Worm (Caenorhabditis elegans) whole organism, L3 larva: ENCODE data around the gene ZK1055.6.
A peak's percentile ranks its signal among the peaks of the same experiment; 100 is the strongest.

Experiments
- ama-1 ChIP-seq: fragments of 150-350 bp; optimal IDR thresholded peaks from 2 replicates; lab custom pipeline; 2018
- elt-2 ChIP-seq: sonication (generic microtip); optimal IDR thresholded peaks from 2 replicates; lab custom pipeline; 2016; ENCODE audit warnings: missing genetic modification reagents, mild to moderate bottlenecking, missing genetic modification characterization, missing compliant biosample characterization
- nhr-23 ChIP-seq: fragments of 150-350 bp; optimal IDR thresholded peaks from 2 replicates; lab custom pipeline; 2014; ENCODE audit warnings: missing biosample characterization, missing genetic modification reagents, missing genetic modification characterization
- snpc-4 ChIP-seq: fragments of 150-350 bp; optimal IDR thresholded peaks from 2 replicates; lab custom pipeline; 2014; ENCODE audit warnings: missing biosample characterization, missing genetic modification characterization
- tbx-2 ChIP-seq: sonication (generic microtip); optimal IDR thresholded peaks from 2 replicates; lab custom pipeline; 2016; ENCODE audit warnings: mild to moderate bottlenecking, missing genetic modification characterization, missing compliant biosample characterization
- unc-39 ChIP-seq: sonication (generic microtip); optimal IDR thresholded peaks from 4 replicates; lab custom pipeline; 2017; ENCODE audit warnings: missing biosample characterization, missing genetic modification characterization
- unc-62 ChIP-seq: fragments of 150-350 bp; sonication (generic microtip); optimal IDR thresholded peaks from 4 replicates; lab custom pipeline; 2014; ENCODE audit warnings: missing biosample characterization, missing genetic modification reagents, missing genetic modification characterization
- ztf-11 ChIP-seq: fragments of 150-350 bp; optimal IDR thresholded peaks from 2 replicates; lab custom pipeline; 2014; ENCODE audit warnings: missing biosample characterization, missing genetic modification characterization

DNA sequence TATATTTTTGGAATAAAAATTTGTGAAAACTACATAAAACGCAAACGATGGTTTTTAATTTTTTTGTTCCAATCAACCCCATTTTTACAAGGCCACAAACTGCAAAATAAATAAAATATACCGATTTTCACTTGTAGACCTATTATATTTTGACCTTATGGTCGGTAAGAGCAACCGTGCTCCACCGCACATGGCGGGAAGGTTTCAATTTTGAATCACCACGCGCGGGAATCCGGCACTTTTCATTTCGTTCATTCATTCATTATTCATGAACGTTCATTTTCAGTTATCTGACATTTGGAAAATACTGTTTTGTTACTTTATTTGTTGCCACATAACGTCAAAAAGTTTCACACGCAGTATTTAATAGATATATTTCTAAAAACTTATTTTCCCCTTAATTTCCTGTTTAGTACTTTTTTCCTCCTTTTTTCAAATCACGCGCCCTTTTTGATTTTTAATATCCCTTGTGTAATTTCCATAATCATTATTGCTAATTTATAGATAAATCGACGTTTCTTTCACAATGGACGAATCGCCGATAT, 8.6 kb downstream of the ZK1055.6 start, which contains the start of gene hcp-1:
- no peak for TF ChIP-seq ztf-11 (tag; lab: Kevin White, UChicago)
- no peak for TF ChIP-seq elt-2 (tag; lab: Kevin White, UChicago)
- TF ChIP-seq snpc-4 (tag; lab: Kevin White, UChicago): no peak
- TF ChIP-seq tbx-2 (tag; lab: Kevin White, UChicago): no peak
- no peak for TF ChIP-seq ama-1 (lab: Kevin White, UChicago)
- no peak for TF ChIP-seq unc-62 (GFP tag; lab: Kevin White, UChicago)
- peak; percentile 21 for TF ChIP-seq nhr-23 (tag; lab: Kevin White, UChicago)
- no peak for TF ChIP-seq unc-39 (tag; lab: Kevin White, UChicago)
